Fruit fly (Drosophila melanogaster): ENCODE data around the gene CG7326.

The CG7326 gene

dm6 chrX:18830396-18830795 is 33.2 kb downstream of the CG7326 start, which contains the start of gene CG7101 (continued):
- TF ChIP-seq CG17186 (GFP tag; optimal IDR thresholded peaks at IDR 0.05) (peak; percentile 46), lov (optimal IDR thresholded peaks at IDR 0.05) (no peak), lov (GFP tag; IDR thresholded peaks at IDR 0.05) (no peak), CG9797 (GFP tag; optimal IDR thresholded peaks at IDR 0.05) (peak; percentile 72), HLHmδ (GFP tag; optimal IDR thresholded peaks at IDR 0.05) (no peak), Doc3 (GFP tag; IDR thresholded peaks at IDR 0.05; ENCODE audit: partially characterized antibody) (peak; percentile 47; the same call in 2 of the 3 replicates), vvl (GFP tag; IDR thresholded peaks at IDR 0.05) (0 out of 2 replicates have a peak, but pooled peaks have one; percentile 14), odd (GFP tag; optimal IDR thresholded peaks at IDR 0.05) (no peak), amos (GFP tag; IDR thresholded peaks at IDR 0.05; ENCODE audit: partially characterized antibody) (peak; percentile 63), slbo (GFP tag; IDR thresholded peaks at IDR 0.05) (no peak), row (GFP tag; IDR thresholded peaks at IDR 0.05) (peak; percentile 31; the same call in 1 of the 3 replicates), trh (GFP tag; optimal IDR thresholded peaks at IDR 0.05) (no peak), Atf3 (GFP tag; optimal IDR thresholded peaks at IDR 0.05) (no peak), CG15479 (GFP tag; optimal IDR thresholded peaks at IDR 0.05) (no peak), unc-4 (GFP tag; IDR thresholded peaks at IDR 0.05; ENCODE audit: partially characterized antibody) (peak; percentile 61), jing (GFP tag; optimal IDR thresholded peaks at IDR 0.05) (no peak), kah (GFP tag; optimal IDR thresholded peaks at IDR 0.05) (no peak), HLH4C (GFP tag; IDR thresholded peaks at IDR 0.05; ENCODE audit: partially characterized antibody) (peak; percentile 79), CG15601 (tag; optimal IDR thresholded peaks at IDR 0.05) (no peak), CG2116 (GFP tag; optimal IDR thresholded peaks at IDR 0.05) (peak; percentile 55), CG33213 (GFP tag; optimal IDR thresholded peaks at IDR 0.05) (no peak), CG1832 (GFP tag; optimal IDR thresholded peaks at IDR 0.05) (no peak), jigr1 (GFP tag; IDR thresholded peaks at IDR 0.05) (no peak), hbn (GFP tag; IDR thresholded peaks at IDR 0.05; ENCODE audit: partially characterized antibody) (peak; percentile 59; the same call in 1 of the 2 replicates), Myb (GFP tag; optimal IDR thresholded peaks at IDR 0.05) (peak; percentile 54), Mrtf (GFP tag; IDR thresholded peaks at IDR 0.05) (no peak), HmgZ (tag; optimal IDR thresholded peaks at IDR 0.05) (no peak), BEAF-32 (GFP tag; optimal IDR thresholded peaks at IDR 0.05) (peak; percentile 60), bbx (GFP tag; IDR thresholded peaks at IDR 0.05; ENCODE audit: partially characterized antibody) (peak; percentile 70), wor (GFP tag; IDR thresholded peaks at IDR 0.05) (no peak), CG10274 (GFP tag; optimal IDR thresholded peaks at IDR 0.05) (no peak), knrl (GFP tag; IDR thresholded peaks at IDR 0.05; ENCODE audit: partially characterized antibody) (peak; percentile 50; the same call in 2 of the 3 replicates), D19B (GFP tag; optimal IDR thresholded peaks at IDR 0.05) (no peak), CG11456 (GFP tag; IDR thresholded peaks at IDR 0.05) (no peak), Opbp (GFP tag; IDR thresholded peaks at IDR 0.05; ENCODE audit: partially characterized antibody) (peak; percentile 71; the same call in 2 of the 3 replicates), disco-r (GFP tag; optimal IDR thresholded peaks at IDR 0.05) (no peak), tna (GFP tag; IDR thresholded peaks at IDR 0.05; ENCODE audit: partially characterized antibody) (peak; percentile 72), CG1602 (GFP tag; optimal IDR thresholded peaks at IDR 0.05) (no peak), CG15514 (GFP tag; optimal IDR thresholded peaks at IDR 0.05) (peak; percentile 55), onecut (GFP tag; IDR thresholded peaks at IDR 0.05) (no peak), Nf-YC (tag; optimal IDR thresholded peaks at IDR 0.05) (no peak), lilli (GFP tag; optimal IDR thresholded peaks at IDR 0.05) (no peak), Oli (tag; optimal IDR thresholded peaks at IDR 0.05) (no peak), sna (GFP tag; IDR thresholded peaks at IDR 0.05; ENCODE audit: partially characterized antibody) (peak; percentile 70), nmo (GFP tag; optimal IDR thresholded peaks at IDR 0.05) (peak; percentile 2), CG42726 (GFP tag; IDR thresholded peaks at IDR 0.05; ENCODE audit: partially characterized antibody) (no peak), CG17912 (GFP tag; optimal IDR thresholded peaks at IDR 0.05) (no peak), CG4282 (GFP tag; optimal IDR thresholded peaks at IDR 0.05) (no peak), sr (GFP tag; IDR thresholded peaks at IDR 0.05) (no peak), CG11695 (GFP tag; IDR thresholded peaks at IDR 0.05) (no peak)
